Worm (Caenorhabditis elegans): ENCODE data around the gene T03E6.8.

Gene T03E6.8

DNA sequence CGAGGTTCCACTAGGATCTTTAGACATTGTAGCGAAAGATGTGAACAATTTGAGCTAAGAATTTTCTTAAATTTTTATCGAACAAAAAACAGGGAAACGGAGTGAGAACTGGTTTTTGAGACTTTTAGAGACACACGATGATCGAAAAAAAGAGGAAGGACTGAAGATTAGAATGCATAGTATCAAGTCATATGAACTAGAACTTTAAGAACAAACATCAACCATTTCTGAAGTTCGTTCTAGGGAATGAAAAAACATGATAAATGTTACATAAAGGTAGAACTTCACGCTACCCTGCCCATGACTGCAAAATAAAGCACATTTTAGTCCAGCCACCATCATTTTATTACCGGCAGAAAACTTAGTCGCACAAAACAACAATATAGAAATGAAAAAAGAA lies 43.4 kb upstream of the T03E6.8 start, which contains the start of gene W06G6.9:
TSS of gene W06G6.9 (minus strand) at position 101 of the 400 bp plus-strand sequence.
- TF ChIP-seq ceh-6 (GFP tag; optimal IDR thresholded peaks at IDR 0.05) (no peak), ceh-48 (tag; optimal IDR thresholded peaks at IDR 0.05) (no peak), ztf-16 (tag; optimal IDR thresholded peaks at IDR 0.05) (no peak), sox-4 (tag; optimal IDR thresholded peaks at IDR 0.05) (no peak), K02D7.2 (tag; optimal IDR thresholded peaks at IDR 0.05) (no peak), ceh-19 (GFP tag; optimal IDR thresholded peaks at IDR 0.05) (no peak), hlh-15 (tag; optimal IDR thresholded peaks at IDR 0.05) (no peak), npax-4 (tag; optimal IDR thresholded peaks at IDR 0.05) (no peak), pha-4 (tag; optimal IDR thresholded peaks at IDR 0.05) (no peak), ceh-34 (tag; optimal IDR thresholded peaks at IDR 0.05) (no peak), hlh-13 (GFP tag; optimal IDR thresholded peaks at IDR 0.05) (no peak)

DNA sequence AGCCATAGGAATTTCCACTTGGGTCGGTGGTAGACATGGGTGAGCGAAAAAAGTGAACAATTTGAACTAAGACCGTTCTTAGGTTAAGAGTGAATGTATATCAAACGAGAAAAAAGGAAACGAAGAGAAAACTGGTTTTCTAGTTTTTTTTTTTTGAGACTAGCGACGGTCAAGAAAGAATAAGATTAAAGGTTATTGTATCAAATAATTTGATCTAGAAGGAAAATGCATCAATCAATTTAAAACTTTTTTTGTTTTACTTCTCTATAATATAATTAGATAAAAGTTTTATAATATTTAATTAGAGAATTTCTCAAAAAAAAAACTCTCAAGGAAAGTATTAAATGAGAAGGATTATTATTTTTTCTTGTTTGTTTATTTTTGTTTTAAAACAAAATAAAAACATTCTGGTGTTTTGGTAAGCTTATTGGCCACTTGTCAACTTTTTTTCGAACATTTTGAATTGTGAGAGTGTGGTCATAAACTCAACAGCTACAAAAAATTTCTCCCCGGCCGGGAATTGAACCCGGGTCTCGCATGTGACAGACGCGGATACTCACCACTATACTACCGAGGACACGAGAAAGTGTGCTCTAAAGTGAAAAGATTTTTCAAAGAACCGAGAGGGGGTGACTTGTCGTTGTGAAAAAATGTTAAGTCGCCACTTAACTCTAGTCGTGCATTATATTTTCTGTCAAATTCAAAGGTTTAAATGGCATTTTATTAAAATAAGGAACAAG lies 42.4 kb upstream of the T03E6.8 start, which contains the start of gene W06G6.17:
TSS of gene W06G6.17 (minus strand) at position 51 of the 740 bp plus-strand sequence.
- TF ChIP-seq ceh-22 (tag; optimal IDR thresholded peaks at IDR 0.05): no peak
- no peak for TF ChIP-seq sox-4 (tag; optimal IDR thresholded peaks at IDR 0.05)
- no peak for TF ChIP-seq unc-86 (tag; optimal IDR thresholded peaks at IDR 0.05)
- TF ChIP-seq pax-1 (tag; optimal IDR thresholded peaks at IDR 0.05): no peak
- no peak for TF ChIP-seq F13H6.1 (tag; optimal IDR thresholded peaks at IDR 0.05)
- no peak for TF ChIP-seq ets-4 (tag; optimal IDR thresholded peaks at IDR 0.05)
- TF ChIP-seq dve-1 (tag; optimal IDR thresholded peaks at IDR 0.05): no peak

DNA sequence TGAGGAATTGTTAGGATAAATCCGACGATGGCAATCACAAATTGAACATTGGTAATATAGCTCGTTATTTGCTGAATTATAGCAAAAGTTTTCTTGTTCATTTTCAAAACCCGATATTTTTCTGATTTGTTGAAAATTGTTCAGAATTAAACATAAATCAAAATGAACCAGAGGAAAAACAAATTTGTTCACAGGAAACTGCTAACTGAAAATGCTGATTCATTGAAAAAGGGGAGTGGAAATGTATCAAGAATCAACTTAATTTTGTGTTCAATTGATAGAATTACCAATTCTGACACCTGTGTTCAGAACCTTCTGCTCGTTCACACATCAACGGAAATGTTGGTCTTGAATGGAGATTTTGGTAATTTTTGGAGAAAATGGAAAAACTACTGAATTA lies 40.6 kb upstream of the T03E6.8 start, which contains the start of gene srw-77:
TSS of gene srw-77 (minus strand) at position 101 of the 400 bp plus-strand sequence.
- no peak for TF ChIP-seq hlh-8 (tag; optimal IDR thresholded peaks at IDR 0.05)
- no peak for TF ChIP-seq ceh-19 (GFP tag; optimal IDR thresholded peaks at IDR 0.05)
- no peak for TF ChIP-seq unc-42 (tag; optimal IDR thresholded peaks at IDR 0.05)
- TF ChIP-seq ztf-16 (tag; optimal IDR thresholded peaks at IDR 0.05): no peak
- no peak for TF ChIP-seq ets-4 (tag; optimal IDR thresholded peaks at IDR 0.05)
- no peak for TF ChIP-seq ceh-48 (tag; optimal IDR thresholded peaks at IDR 0.05)
- no peak for TF ChIP-seq ceh-14 (tag; optimal IDR thresholded peaks at IDR 0.05)
- no peak for TF ChIP-seq lin-11 (tag; optimal IDR thresholded peaks at IDR 0.05)
- no peak for TF ChIP-seq mec-3 (tag; optimal IDR thresholded peaks at IDR 0.05; ENCODE audit: borderline replicate concordance)
- no peak for TF ChIP-seq hlh-13 (GFP tag; optimal IDR thresholded peaks at IDR 0.05)
- no peak for TF ChIP-seq lim-6 (tag; optimal IDR thresholded peaks at IDR 0.05)
- no peak for TF ChIP-seq madf-2 (tag; optimal IDR thresholded peaks at IDR 0.05)
- no peak for TF ChIP-seq tbx-2 (tag; optimal IDR thresholded peaks at IDR 0.05)

DNA sequence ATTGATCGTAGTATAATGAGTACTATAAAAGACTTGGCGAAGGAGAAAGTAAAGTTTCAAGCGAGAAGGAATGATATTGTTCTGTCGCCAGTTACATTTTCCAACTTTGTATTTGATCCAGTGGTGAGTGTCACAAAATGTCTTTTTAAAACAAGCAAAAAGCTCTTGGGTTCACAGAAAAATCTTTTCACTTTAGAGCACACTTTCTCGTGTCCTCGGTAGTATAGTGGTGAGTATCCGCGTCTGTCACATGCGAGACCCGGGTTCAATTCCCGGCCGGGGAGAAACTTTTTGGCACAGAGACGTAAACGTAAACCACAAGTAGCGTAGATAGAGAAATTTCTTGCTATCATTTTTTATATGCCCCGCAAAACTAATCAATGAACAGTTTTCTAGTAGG lies 37.4 kb upstream of the T03E6.8 start:
- TF ChIP-seq zip-5 (tag; optimal IDR thresholded peaks at IDR 0.05) (no peak), tbx-7 (tag; optimal IDR thresholded peaks at IDR 0.05) (no peak), fax-1 (tag; optimal IDR thresholded peaks at IDR 0.05) (no peak), pros-1 (tag; optimal IDR thresholded peaks at IDR 0.05) (no peak), ceh-19 (GFP tag; optimal IDR thresholded peaks at IDR 0.05) (no peak), unc-42 (tag; optimal IDR thresholded peaks at IDR 0.05) (no peak), pha-2 (tag; optimal IDR thresholded peaks at IDR 0.05) (no peak), ahr-1 (tag; optimal IDR thresholded peaks at IDR 0.05) (no peak), syd-9 (tag; optimal IDR thresholded peaks at IDR 0.05) (no peak), lim-6 (tag; optimal IDR thresholded peaks at IDR 0.05) (no peak), nhr-232 (tag; optimal IDR thresholded peaks at IDR 0.05) (no peak), Y22D7AL.16 (tag; optimal IDR thresholded peaks at IDR 0.05) (no peak), ceh-18 (tag; optimal IDR thresholded peaks at IDR 0.05) (no peak), ceh-30 (tag; optimal IDR thresholded peaks at IDR 0.05) (no peak), pag-3 (tag; optimal IDR thresholded peaks at IDR 0.05; ENCODE audit: borderline replicate concordance) (no peak), nfya-1 (tag; optimal IDR thresholded peaks at IDR 0.05) (no peak), dmd-4 (tag; optimal IDR thresholded peaks at IDR 0.05; ENCODE audit: borderline replicate concordance) (no peak)
